Fruit fly (Drosophila melanogaster): ENCODE measurements around the gene CG15022.

Gene CG15022

dm6 chr3L:4500400-4500799 is 40.3 kb upstream of the CG15022 start, which contains the start of gene CG13720:
TSS of gene CG13720 (minus strand) at chr3L:4500500.
- no peak for TF ChIP-seq pb (GFP tag; optimal IDR thresholded peaks at IDR 0.05)
- TF ChIP-seq NC2β (GFP tag; optimal IDR thresholded peaks at IDR 0.05), result no peak
- no peak for TF ChIP-seq Hr39 (optimal IDR thresholded peaks at IDR 0.05)
- TF ChIP-seq CG1647 (GFP tag; optimal IDR thresholded peaks at IDR 0.05), result no peak
- no peak for TF ChIP-seq CG10147 (GFP tag; optimal IDR thresholded peaks at IDR 0.05)
- TF ChIP-seq sob (GFP tag; IDR thresholded peaks at IDR 0.05), result no peak
- peak; percentile 67 for TF ChIP-seq Blimp-1 (GFP tag; optimal IDR thresholded peaks at IDR 0.05)
- no peak for TF ChIP-seq Camta (GFP tag; optimal IDR thresholded peaks at IDR 0.05)

- TF ChIP-seq Ets65A (GFP tag) (no peak), slbo (GFP tag; IDR thresholded peaks at IDR 0.05) (no peak), lab (GFP tag; optimal IDR thresholded peaks at IDR 0.05) (no peak), gro (GFP tag; optimal IDR thresholded peaks at IDR 0.05) (no peak), Gug (GFP tag; IDR thresholded peaks at IDR 0.05) (no peak), CG6813 (GFP tag; optimal IDR thresholded peaks at IDR 0.05) (no peak), zf30C (GFP tag; optimal IDR thresholded peaks at IDR 0.05) (no peak), CG8281 (tag; optimal IDR thresholded peaks at IDR 0.05) (no peak), her (GFP tag; optimal IDR thresholded peaks at IDR 0.05) (no peak)
Measured at dm6 chr3L:4497677-4498076, 37.6 kb upstream of the CG15022 start, which contains the start of gene CG13721. TSS of gene CG13721 (minus strand) at chr3L:4497777.

- TF ChIP-seq bsh (GFP tag; optimal IDR thresholded peaks at IDR 0.05), result peak in 1 of 2 experiments; percentile 49
- peak; percentile 79 for TF ChIP-seq nom (GFP tag; optimal IDR thresholded peaks at IDR 0.05)
- no peak for TF ChIP-seq H15 (GFP tag; IDR thresholded peaks at IDR 0.05)
- TF ChIP-seq lbe (GFP tag; optimal IDR thresholded peaks at IDR 0.05), result peak; percentile 62
Measured at dm6 chr3L:4494603-4495002, 34.5 kb upstream of the CG15022 start.

- TF ChIP-seq ttk (GFP tag; IDR thresholded peaks at IDR 0.05) (no peak), crol (GFP tag; IDR thresholded peaks at IDR 0.05) (no peak), Kr (GFP tag; optimal IDR thresholded peaks at IDR 0.05) (no peak), Doc2 (GFP tag; IDR thresholded peaks at IDR 0.05) (peak; percentile 20; the same call in 1 of the 2 replicates), ranshi (GFP tag; IDR thresholded peaks at IDR 0.05) (no peak)
Measured at dm6 chr3L:4493609-4494008, 33.5 kb upstream of the CG15022 start.

DNA sequence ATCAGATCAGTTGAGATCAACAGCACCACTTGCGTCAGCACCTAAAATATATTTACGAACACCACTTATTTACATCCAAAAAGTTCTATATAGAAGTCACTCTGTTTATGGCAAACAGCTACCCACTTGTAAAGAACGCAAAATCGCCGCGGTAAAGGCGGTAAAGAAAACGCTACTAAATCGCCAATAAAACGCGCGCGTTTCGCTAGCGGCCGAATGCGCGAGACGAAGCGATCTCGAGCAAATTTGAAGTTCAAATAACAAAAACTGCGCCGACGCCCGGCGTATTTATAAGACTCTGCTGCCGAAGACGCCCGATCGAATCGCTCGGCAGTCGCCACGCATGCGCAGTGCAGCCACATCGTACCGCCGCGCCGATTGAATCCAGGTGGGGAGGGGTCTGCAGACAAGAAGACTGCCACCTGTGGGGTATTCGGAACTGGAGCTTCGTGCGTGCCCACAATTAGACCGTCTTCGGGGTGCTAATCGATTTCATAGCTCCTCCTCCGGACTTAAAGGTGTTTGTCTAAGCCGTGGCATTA is 30.7 kb upstream of the CG15022 start, which contains the start of gene CG13722:
TSS of gene CG13722 (minus strand) at position 262 of the 542 bp plus-strand sequence.
- TF ChIP-seq CG17568 (GFP tag; optimal IDR thresholded peaks at IDR 0.05) (no peak), ap (GFP tag; IDR thresholded peaks at IDR 0.05) (no peak), CG18619 (GFP tag; optimal IDR thresholded peaks at IDR 0.05) (no peak), CG9817 (tag; optimal IDR thresholded peaks at IDR 0.05) (no peak), tna (GFP tag; IDR thresholded peaks at IDR 0.05; ENCODE audit: partially characterized antibody) (no peak), sna (GFP tag; IDR thresholded peaks at IDR 0.05; ENCODE audit: partially characterized antibody) (0 out of 2 replicates have a peak, but pooled peaks have one; percentile 18), Rfx (GFP tag; IDR thresholded peaks at IDR 0.05) (0 out of 2 replicates have a peak, but pooled peaks have one; percentile 18), Mad (GFP tag; optimal IDR thresholded peaks at IDR 0.05) (no peak), H15 (GFP tag; IDR thresholded peaks at IDR 0.05) (0 out of 3 replicates have a peak, but pooled peaks have one; percentile 34), CG10274 (GFP tag; optimal IDR thresholded peaks at IDR 0.05) (peak; percentile 13), esg (GFP tag; conservative IDR thresholded peaks at IDR 0.05) (no peak), CG34422 (GFP tag; IDR thresholded peaks at IDR 0.05) (0 out of 3 replicates have a peak, but pooled peaks have one; percentile 15), Fer3 (tag; optimal IDR thresholded peaks at IDR 0.05) (no peak), Neu2 (GFP tag; optimal IDR thresholded peaks at IDR 0.05; ENCODE audit: borderline replicate concordance) (no peak), E2f2 (GFP tag; IDR thresholded peaks at IDR 0.05) (0 out of 2 replicates have a peak, but pooled peaks have one; percentile 13), Sry-δ (GFP tag; optimal IDR thresholded peaks at IDR 0.05) (no peak), HLH54F (GFP tag; optimal IDR thresholded peaks at IDR 0.05) (no peak), chinmo (GFP tag; IDR thresholded peaks at IDR 0.05; ENCODE audit: partially characterized antibody) (0 out of 4 replicates have a peak, but pooled peaks have one; percentile 64), CG7556 (GFP tag; optimal IDR thresholded peaks at IDR 0.05) (no peak), CG14441 (GFP tag; IDR thresholded peaks at IDR 0.05) (peak; percentile 16; the same call in 1 of the 2 replicates)
